Fruit fly (Drosophila melanogaster): ENCODE results near the gene CG1951.
A peak's percentile ranks its signal among the peaks of the same experiment; 100 is the strongest.

CG1951 gene

dm6 chr3R:29000001-29000400 lies 27.0 kb upstream of the CG1951 start:
- no peak for TF ChIP-seq CG8159 (tag; optimal IDR thresholded peaks at IDR 0.05)
- TF ChIP-seq CG14655 (GFP tag; optimal IDR thresholded peaks at IDR 0.05), result no peak
- no peak; the same call in 2 of the 3 replicates for TF ChIP-seq fd96Ca (GFP tag; IDR thresholded peaks at IDR 0.05)
- TF ChIP-seq EcR (GFP tag; optimal IDR thresholded peaks at IDR 0.05), result no peak
- TF ChIP-seq D1 (tag; optimal IDR thresholded peaks at IDR 0.05), result no peak

DNA sequence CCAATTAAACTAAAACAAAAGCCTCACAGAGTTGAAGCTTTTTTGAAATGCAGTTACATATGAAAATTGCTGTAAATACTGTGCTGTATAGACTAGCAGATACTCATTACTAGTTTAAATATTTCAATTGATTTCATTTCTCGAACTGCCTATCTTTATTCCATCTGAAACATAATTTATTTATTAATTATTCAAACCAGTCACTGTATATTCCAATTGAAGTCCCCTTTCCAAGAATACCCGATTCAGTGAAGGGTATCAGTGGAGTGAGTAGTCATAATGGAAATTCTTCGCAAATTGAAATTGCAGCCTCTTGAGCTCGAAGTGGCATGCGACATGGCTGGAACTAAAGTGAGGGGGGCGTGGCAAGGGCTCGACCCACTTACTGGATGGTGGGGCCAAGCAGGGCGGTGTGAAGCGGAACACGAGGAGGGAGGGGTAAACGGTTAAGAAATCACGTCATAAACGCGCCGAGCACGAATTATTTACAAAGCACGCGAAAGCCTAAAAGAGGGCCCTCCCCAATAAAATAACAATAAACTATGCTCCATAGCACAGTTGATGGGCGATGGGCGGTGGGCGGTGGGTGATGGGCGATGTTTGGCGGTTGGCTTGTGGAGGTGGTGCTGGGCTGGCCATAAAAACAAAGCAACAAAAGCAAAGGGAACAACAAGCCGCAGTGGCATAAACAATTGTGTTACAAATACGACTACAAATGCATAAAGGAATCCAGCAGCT lies 22.0 kb upstream of the CG1951 start:
- TF ChIP-seq CG8301 (tag; optimal IDR thresholded peaks at IDR 0.05), result peak; percentile 35
- TF ChIP-seq CG8159 (tag; optimal IDR thresholded peaks at IDR 0.05), result peak; percentile 58
- TF ChIP-seq CG13204 (GFP tag; optimal IDR thresholded peaks at IDR 0.05), result no peak
- peak; percentile 42 for TF ChIP-seq Pif1A (GFP tag; optimal IDR thresholded peaks at IDR 0.05)
- no peak for TF ChIP-seq CG34367 (tag; optimal IDR thresholded peaks at IDR 0.05)
- peak; percentile 49; the same call in 1 of the 2 replicates for TF ChIP-seq CG32121 (GFP tag; IDR thresholded peaks at IDR 0.05)
- TF ChIP-seq gl (tag; optimal IDR thresholded peaks at IDR 0.05), result no peak
- TF ChIP-seq Ets98B (GFP tag; IDR thresholded peaks at IDR 0.05), result peak; percentile 43; the same call in 1 of the 2 replicates
- TF ChIP-seq CG17806 (tag; optimal IDR thresholded peaks at IDR 0.05), result peak; percentile 50
- TF ChIP-seq CG9948 (tag; optimal IDR thresholded peaks at IDR 0.05), result peak; percentile 35
- TF ChIP-seq CG15710 (tag; optimal IDR thresholded peaks at IDR 0.05), result peak; percentile 60
- peak; percentile 3 for TF ChIP-seq Pif1B (GFP tag; optimal IDR thresholded peaks at IDR 0.05)
- TF ChIP-seq CG10348 (GFP tag; IDR thresholded peaks at IDR 0.05), result no peak
- no peak for TF ChIP-seq CG12605 (GFP tag; IDR thresholded peaks at IDR 0.05)
- no peak for TF ChIP-seq fd96Ca (GFP tag; IDR thresholded peaks at IDR 0.05)
- TF ChIP-seq D1 (tag; optimal IDR thresholded peaks at IDR 0.05), result no peak
- TF ChIP-seq rn (GFP tag; IDR thresholded peaks at IDR 0.05), result no peak
- 0 out of 3 replicates have a peak, but pooled peaks have one; percentile 8 for TF ChIP-seq CG4496 (GFP tag; IDR thresholded peaks at IDR 0.05)
- peak; percentile 43 for TF ChIP-seq CG14655 (GFP tag; optimal IDR thresholded peaks at IDR 0.05)
- TF ChIP-seq Snoo (tag; optimal IDR thresholded peaks at IDR 0.05), result peak; percentile 3
- no peak for TF ChIP-seq EcR (GFP tag; optimal IDR thresholded peaks at IDR 0.05)

dm6 chr3R:29005622-29006018 lies 21.4 kb upstream of the CG1951 start:
- TF ChIP-seq CG9948 (tag; optimal IDR thresholded peaks at IDR 0.05), result no peak
- TF ChIP-seq CG32121 (GFP tag; IDR thresholded peaks at IDR 0.05), result no peak
- no peak for TF ChIP-seq EcR (GFP tag; optimal IDR thresholded peaks at IDR 0.05)
- TF ChIP-seq Ets98B (GFP tag; IDR thresholded peaks at IDR 0.05), result no peak
- TF ChIP-seq Pif1A (GFP tag; optimal IDR thresholded peaks at IDR 0.05), result no peak
- TF ChIP-seq fd96Ca (GFP tag; IDR thresholded peaks at IDR 0.05), result no peak
- TF ChIP-seq CG14655 (GFP tag; optimal IDR thresholded peaks at IDR 0.05), result no peak
- TF ChIP-seq gl (tag; optimal IDR thresholded peaks at IDR 0.05), result no peak
- TF ChIP-seq D1 (tag; optimal IDR thresholded peaks at IDR 0.05), result no peak
- TF ChIP-seq Pif1B (GFP tag; optimal IDR thresholded peaks at IDR 0.05), result no peak
- TF ChIP-seq Snoo (tag; optimal IDR thresholded peaks at IDR 0.05), result no peak
- no peak for TF ChIP-seq CG34367 (tag; optimal IDR thresholded peaks at IDR 0.05)
- TF ChIP-seq CG12605 (GFP tag; IDR thresholded peaks at IDR 0.05), result no peak
- TF ChIP-seq CG8301 (tag; optimal IDR thresholded peaks at IDR 0.05), result no peak

dm6 chr3R:29011144-29011543 lies 15.9 kb upstream of the CG1951 start:
- TF ChIP-seq CG34367 (tag; optimal IDR thresholded peaks at IDR 0.05), result no peak
- peak; percentile 14 for TF ChIP-seq Pif1A (GFP tag; optimal IDR thresholded peaks at IDR 0.05)
- TF ChIP-seq CG9948 (tag; optimal IDR thresholded peaks at IDR 0.05), result peak; percentile 14
- TF ChIP-seq rn (GFP tag; IDR thresholded peaks at IDR 0.05), result no peak
- peak; percentile 15 for TF ChIP-seq CG8301 (tag; optimal IDR thresholded peaks at IDR 0.05)
- peak; percentile 17 for TF ChIP-seq CG17806 (tag; optimal IDR thresholded peaks at IDR 0.05)
- TF ChIP-seq CG8159 (tag; optimal IDR thresholded peaks at IDR 0.05), result peak; percentile 68
- peak; percentile 51 for TF ChIP-seq CG15710 (tag; optimal IDR thresholded peaks at IDR 0.05)
- TF ChIP-seq CG14655 (GFP tag; optimal IDR thresholded peaks at IDR 0.05), result peak; percentile 23

DNA sequence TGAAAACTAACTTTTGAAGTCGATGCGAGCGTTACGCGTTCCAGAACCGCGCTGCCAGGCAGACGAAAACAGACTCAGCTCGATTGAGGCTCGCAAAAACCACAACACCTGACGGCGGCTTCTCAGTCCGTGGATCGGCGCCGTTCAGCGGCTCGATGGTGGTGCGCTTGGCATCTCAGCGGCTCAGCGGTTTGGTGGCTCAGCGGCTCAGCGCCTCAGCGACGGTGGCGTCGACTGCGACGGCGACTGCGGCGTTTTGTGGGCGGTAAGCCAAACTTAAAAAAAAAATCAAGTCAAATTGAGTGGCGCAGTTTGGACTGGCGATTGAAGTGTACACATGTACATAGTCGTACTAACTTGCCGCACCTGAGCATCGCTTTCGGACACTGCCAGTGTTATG lies 6.7 kb upstream of the CG1951 start, which contains the start of gene wat:
wat (minus strand) TSS at position 41 of the 400 bp plus-strand sequence.
- TF ChIP-seq rn (GFP tag; IDR thresholded peaks at IDR 0.05) (no peak), CG15710 (tag; optimal IDR thresholded peaks at IDR 0.05) (no peak), gl (tag; optimal IDR thresholded peaks at IDR 0.05) (no peak), CG34367 (tag; optimal IDR thresholded peaks at IDR 0.05) (no peak), CG17806 (tag; optimal IDR thresholded peaks at IDR 0.05) (no peak), Pif1B (GFP tag; optimal IDR thresholded peaks at IDR 0.05) (no peak), D1 (tag; optimal IDR thresholded peaks at IDR 0.05) (no peak), Snoo (tag; optimal IDR thresholded peaks at IDR 0.05) (no peak), CG4496 (GFP tag; IDR thresholded peaks at IDR 0.05) (0 out of 3 replicates have a peak, but pooled peaks have one; percentile 26), EcR (GFP tag; optimal IDR thresholded peaks at IDR 0.05) (no peak), Ets98B (GFP tag; IDR thresholded peaks at IDR 0.05) (peak; percentile 9; the same call in 1 of the 2 replicates), CG8301 (tag; optimal IDR thresholded peaks at IDR 0.05) (no peak), CG10348 (GFP tag; IDR thresholded peaks at IDR 0.05) (no peak), CG13204 (GFP tag; optimal IDR thresholded peaks at IDR 0.05) (no peak), CG14655 (GFP tag; optimal IDR thresholded peaks at IDR 0.05) (no peak), CG32121 (GFP tag; IDR thresholded peaks at IDR 0.05) (no peak), fd96Ca (GFP tag; IDR thresholded peaks at IDR 0.05) (no peak)

- TF ChIP-seq CG17806 (tag; optimal IDR thresholded peaks at IDR 0.05) (no peak), CG32121 (GFP tag; IDR thresholded peaks at IDR 0.05) (no peak), gl (tag; optimal IDR thresholded peaks at IDR 0.05) (no peak), D1 (tag; optimal IDR thresholded peaks at IDR 0.05) (no peak), Ets98B (GFP tag; IDR thresholded peaks at IDR 0.05) (no peak), CG8159 (tag; optimal IDR thresholded peaks at IDR 0.05) (no peak), Pif1A (GFP tag; optimal IDR thresholded peaks at IDR 0.05) (no peak), CG4496 (GFP tag; IDR thresholded peaks at IDR 0.05) (no peak), CG10348 (GFP tag; IDR thresholded peaks at IDR 0.05) (no peak)
Observed at dm6 chr3R:29024671-29025070, 2.4 kb upstream of the CG1951 start, which contains the start of gene CG14518. Gene CG14518 (plus strand): TSS chr3R:29024971.

Measured in whole organism, pupa.